Worm (Caenorhabditis elegans) whole organism, L4/young adult: ENCODE measurements around the gene T19B10.12.
"Not testable (repeated sequence)": the region's sequence is repeated elsewhere in the genome, so short reads cannot be mapped to it uniquely, and the experiment has no call there.

Source experiments
- W03F9.2 ChIP-seq: fragments of 150-350 bp; optimal IDR thresholded peaks from 2 replicates; lab custom pipeline; 2014; ENCODE audit warnings: missing biosample characterization, missing genetic modification characterization
- dao-5 ChIP-seq: sonication (generic microtip); optimal IDR thresholded peaks from 2 replicates; lab custom pipeline; 2016; ENCODE audit warnings: missing genotype, missing genetic modification characterization, moderate library complexity, missing compliant biosample characterization
- him-1 ChIP-seq: sonication (generic microtip); optimal IDR thresholded peaks from 2 replicates; lab custom pipeline; 2016; ENCODE audit warnings: missing genotype, missing genetic modification reagents, missing genetic modification characterization, missing compliant biosample characterization

The T19B10.12 gene

DNA sequence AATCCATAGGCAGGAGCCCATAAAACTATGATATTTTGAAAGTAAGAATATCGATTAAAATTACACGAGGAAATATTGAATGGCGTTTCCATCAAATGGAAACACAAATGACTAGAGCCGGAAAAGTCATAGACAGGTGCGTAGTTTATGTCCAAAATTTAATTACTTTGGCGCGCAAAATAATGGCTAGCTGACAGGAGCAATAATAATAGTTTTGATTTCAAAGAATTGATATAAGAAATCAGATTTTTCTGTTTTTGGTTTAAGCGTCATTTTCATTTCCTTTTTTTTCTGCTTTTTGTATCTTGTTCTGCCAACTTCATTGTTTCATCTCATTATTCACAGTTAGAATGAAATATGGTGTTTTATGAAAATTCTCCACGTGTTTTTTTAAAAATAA lies 12.2 kb downstream of the T19B10.12 start, which contains the start of gene F07B10.4:
Gene F07B10.4, minus strand, starts transcription at position 101 of the 400 bp plus-strand sequence.
- TF ChIP-seq him-1 (tag; lab: Kevin White, UChicago) (no peak), W03F9.2 (no peak), dao-5 (tag; lab: Kevin White, UChicago) (no peak)

DNA sequence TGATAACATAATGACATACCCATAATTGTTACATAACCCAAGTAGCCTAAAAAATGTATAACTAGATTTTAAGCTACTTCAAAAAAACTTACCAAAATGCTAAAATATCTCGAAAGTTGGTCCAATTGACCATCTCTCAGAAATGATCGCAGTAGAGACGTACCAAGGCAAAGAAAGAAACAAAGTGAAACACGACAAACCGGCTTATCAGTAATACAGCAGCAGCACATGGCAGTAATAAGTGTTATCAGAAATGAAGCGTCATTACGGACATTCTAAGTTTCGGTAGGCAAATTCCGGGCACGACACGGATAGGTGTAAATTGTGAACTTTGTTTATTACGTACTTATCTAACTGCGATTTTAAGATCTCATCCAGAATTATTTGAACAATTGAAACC lies 14.6 kb downstream of the T19B10.12 start, which contains the start of gene cln-3.1:
Gene cln-3.1, minus strand, starts transcription at position 171 of the 400 bp plus-strand sequence.
- TF ChIP-seq W03F9.2: no peak
- no peak for TF ChIP-seq dao-5 (tag; lab: Kevin White, UChicago)
- no peak for TF ChIP-seq him-1 (tag; lab: Kevin White, UChicago)

DNA sequence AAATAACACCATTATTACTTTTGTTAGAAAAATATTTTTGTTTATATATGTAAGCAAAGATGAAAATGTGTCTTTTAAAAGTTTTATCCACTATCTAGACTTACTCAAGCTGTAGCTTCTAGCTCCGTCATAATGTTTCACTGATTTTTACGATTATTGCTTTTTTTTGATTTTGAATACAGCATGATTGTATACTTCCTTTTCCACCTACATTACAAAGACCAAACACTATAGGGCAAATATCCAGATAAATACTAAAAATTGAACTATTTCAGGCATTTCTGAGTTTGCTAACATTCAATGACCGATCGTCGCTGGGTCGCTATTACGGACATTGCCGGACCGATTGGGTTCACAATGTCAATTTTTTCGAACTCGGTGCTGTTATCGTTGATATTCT lies 15.8 kb downstream of the T19B10.12 start, which contains the start of gene str-116:
Gene str-116, plus strand, starts transcription at position 301 of the 400 bp plus-strand sequence.
- TF ChIP-seq W03F9.2: no peak
- TF ChIP-seq dao-5 (tag; lab: Kevin White, UChicago): no peak
- TF ChIP-seq him-1 (tag; lab: Kevin White, UChicago): no peak

DNA sequence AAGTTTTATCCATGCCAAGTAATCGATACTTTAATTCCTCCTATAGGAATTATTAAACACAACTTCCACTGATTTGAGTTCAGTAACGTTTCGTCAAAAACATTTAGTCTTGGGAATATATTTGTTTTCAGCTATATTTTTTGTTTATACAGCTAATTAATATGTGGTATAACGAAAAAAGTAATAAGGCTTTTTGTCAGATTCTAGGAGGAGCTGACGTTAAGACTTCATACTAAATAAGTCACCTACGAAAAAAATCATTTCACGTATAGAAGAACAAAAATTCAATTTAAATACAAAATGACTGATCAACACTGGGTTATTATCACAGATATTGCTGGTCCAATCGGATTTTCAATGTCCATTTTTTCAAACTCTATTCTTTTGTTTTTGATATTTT lies 18.0 kb downstream of the T19B10.12 start, which contains the start of gene str-115:
Gene str-115, plus strand, starts transcription at position 301 of the 400 bp plus-strand sequence.
- TF ChIP-seq W03F9.2 (no peak), dao-5 (tag; lab: Kevin White, UChicago) (no peak), him-1 (tag; lab: Kevin White, UChicago) (no peak)

DNA sequence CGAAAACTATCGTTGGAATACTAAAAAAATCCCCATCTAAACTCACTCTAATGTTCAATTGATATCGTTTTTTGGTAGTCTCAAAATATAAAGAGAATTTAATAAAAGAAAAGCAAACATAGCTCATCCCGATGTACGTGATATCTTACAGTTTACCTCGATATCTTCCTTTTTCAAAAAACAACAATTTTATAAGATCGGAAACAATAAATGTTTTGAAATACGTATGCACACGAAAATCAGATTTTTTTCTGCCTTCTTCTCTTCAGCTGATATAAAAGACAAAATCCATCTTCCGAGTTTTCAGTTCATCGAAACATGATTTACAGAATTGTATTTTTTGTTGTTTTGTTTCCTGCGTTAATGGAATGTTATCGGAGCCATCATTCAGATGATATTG lies 20.2 kb downstream of the T19B10.12 start, which contains the start of gene clec-222:
Gene clec-222, plus strand, starts transcription at position 301 of the 400 bp plus-strand sequence.
- TF ChIP-seq W03F9.2 (no peak), dao-5 (tag; lab: Kevin White, UChicago) (no peak), him-1 (tag; lab: Kevin White, UChicago) (no peak)

DNA sequence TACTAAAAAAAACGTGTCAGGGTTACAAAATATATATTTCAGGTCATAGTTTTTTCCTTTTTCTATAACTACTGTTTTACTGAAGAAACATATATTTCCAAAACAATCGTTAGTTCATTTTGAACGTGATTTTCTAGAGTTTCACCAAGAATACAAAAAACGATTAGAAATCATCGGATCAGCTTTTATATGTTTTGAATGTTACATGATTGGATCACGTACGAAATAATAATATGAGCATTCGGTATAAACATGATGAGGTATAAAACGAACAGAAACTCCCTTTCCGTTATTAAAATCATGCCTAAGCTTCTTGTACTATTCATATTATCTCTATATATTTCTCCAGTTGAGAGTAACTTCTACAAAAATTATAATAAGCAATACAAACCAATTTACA lies 22.0 kb downstream of the T19B10.12 start, which contains the start of gene clec-223:
Gene clec-223, plus strand, starts transcription at position 301 of the 400 bp plus-strand sequence.
- TF ChIP-seq W03F9.2: no peak
- TF ChIP-seq dao-5 (tag; lab: Kevin White, UChicago): no peak
- TF ChIP-seq him-1 (tag; lab: Kevin White, UChicago): no peak

DNA sequence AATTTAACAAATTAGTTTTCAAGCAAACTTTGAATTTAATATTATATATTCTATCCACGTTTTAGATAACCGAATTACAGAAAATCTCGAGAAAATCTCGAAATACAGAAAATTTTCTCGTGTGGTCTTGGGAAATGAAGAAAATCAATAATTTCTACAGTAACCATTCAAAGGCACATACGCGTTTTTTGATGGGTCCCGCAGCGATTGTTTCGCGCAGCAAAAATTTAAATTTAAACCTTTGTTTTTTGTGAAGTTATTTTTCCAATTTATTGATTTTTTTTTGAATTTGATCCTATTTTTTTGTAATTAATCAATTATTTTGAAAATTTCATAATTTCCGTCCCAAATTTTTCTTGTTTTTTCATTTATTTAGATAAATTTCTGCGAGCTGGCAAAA lies 28.7 kb downstream of the T19B10.12 start:
- TF ChIP-seq him-1 (tag; lab: Kevin White, UChicago): no peak
- TF ChIP-seq dao-5 (tag; lab: Kevin White, UChicago): no peak
- no peak for TF ChIP-seq W03F9.2

DNA sequence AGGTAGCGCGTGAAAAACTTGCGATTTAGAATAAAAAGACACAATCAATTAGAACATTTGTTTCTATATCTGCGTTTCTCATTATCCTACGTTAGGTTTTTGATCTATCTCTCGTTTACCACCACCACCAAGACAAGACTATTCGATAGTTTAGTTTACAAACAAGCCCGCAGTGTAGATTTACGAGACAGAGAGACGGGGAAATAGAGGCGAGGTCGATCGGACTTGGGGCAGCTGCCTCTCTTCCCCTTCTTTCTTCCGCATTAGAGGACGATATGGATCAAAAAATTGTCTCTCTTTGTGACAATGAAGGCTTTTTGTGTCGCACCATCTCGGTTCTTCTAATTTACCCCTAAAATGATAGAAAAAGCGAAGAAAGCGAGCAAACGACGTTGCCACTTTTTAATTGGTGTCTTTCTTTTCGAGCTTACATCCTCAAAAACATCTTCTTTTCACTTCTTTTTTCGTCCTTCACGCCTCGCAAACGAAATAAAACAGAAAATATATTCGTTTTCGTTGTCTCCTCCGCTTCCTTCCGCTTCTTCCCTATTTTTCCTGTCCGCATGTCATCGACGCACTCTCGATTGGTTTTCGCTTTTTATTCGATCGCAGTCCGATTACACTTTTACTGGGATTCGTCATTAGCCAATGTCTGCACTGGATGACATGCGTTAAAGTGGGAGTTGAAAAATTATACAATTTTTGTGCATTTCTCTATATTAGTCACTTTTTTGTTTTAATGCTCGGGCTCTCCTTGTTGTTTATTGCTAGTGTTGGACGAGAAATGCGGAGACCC lies 30.8 kb downstream of the T19B10.12 start:
- no peak for TF ChIP-seq him-1 (tag; lab: Kevin White, UChicago)
- no peak for TF ChIP-seq W03F9.2
- TF ChIP-seq dao-5 (tag; lab: Kevin White, UChicago): no peak

DNA sequence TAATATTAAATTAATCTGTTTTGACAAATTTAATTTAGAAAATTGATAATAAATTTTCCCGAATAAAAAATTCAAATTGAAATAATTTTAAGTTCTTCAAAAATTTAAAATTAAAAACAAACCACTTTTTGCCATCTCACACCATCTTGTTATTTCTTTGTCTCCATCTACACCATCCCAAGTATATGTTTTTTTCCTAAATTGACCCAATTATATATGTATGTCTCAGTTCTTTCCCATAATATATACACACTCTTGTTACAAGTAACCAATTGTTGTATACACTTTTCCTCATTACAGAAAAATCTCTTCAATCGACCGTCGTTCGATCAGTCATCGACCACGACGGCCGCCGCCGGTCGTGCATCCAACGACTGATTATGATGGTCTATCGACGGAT lies 31.4 kb downstream of the T19B10.12 start, which contains the start of gene gly-20:
Gene gly-20, plus strand, starts transcription at position 301 of the 400 bp plus-strand sequence.
- TF ChIP-seq him-1 (tag; lab: Kevin White, UChicago) (no peak), W03F9.2 (no peak), dao-5 (tag; lab: Kevin White, UChicago) (no peak)

DNA sequence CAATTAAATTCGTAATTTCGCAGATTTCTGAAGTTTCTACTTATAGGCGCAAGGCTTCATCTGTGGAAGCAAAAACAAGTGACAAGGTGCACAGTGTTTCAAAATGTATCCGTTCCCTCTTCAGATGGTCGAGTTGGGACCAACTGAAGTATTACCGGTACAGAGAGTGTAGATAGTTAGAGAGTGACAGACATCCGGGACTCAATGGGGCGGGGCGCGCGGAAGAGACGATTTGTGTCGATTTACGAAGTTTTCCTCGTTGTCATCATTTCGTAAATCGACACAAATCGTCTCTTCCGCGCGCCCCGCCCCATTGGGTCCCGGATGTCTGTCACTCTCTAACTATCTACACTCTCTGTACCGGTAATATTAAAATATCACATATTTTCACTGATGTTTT lies 35.3 kb downstream of the T19B10.12 start, which contains the start of gene C03E10.3:
Gene C03E10.3, plus strand, starts transcription at position 301 of the 400 bp plus-strand sequence.
- not testable (repeated sequence) for TF ChIP-seq dao-5 (tag; lab: Kevin White, UChicago); W03F9.2; him-1 (tag; lab: Kevin White, UChicago)

DNA sequence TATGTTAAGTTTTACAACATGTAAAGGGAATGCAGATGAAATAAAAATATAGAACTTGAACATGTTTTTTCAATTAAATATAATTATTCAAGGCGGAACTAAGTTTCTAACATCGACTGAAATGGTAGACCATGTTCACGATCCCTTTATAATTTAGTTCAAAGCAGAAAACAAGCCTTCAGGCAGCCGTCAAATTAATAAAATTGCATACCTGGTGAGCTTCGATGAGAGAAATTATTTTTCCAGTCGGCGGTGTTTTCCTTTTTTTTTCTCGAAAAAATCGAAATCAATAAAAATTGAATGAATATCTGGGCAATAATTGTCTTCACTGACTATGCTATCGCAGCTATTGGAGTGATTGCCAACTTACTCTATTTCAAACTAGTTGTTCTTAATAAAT lies 40.1 kb downstream of the T19B10.12 start, which contains the start of gene C03E10.1:
Gene C03E10.1, plus strand, starts transcription at position 301 of the 400 bp plus-strand sequence.
- TF ChIP-seq him-1 (tag; lab: Kevin White, UChicago) (no peak), W03F9.2 (no peak), dao-5 (tag; lab: Kevin White, UChicago) (no peak)

DNA sequence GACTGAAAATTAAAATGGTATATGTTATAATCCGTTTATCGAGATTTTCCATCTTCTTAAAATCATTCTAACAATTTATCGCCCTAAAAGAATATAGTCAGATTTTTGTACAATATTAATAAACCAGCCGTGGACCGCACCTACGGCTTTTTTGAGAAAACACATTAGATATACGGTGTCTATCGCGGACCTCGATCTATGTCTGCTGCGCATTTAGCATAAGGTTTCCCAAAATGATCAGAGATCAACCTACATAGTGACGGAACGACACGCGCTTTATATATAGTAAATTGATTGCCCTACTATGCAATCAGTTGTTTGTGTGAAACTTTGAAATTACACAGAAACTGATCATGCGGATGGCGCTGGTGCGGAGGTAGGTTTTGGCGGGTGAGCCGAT lies 41.8 kb downstream of the T19B10.12 start:
- no peak for TF ChIP-seq him-1 (tag; lab: Kevin White, UChicago)
- TF ChIP-seq dao-5 (tag; lab: Kevin White, UChicago): no peak
- no peak for TF ChIP-seq W03F9.2

DNA sequence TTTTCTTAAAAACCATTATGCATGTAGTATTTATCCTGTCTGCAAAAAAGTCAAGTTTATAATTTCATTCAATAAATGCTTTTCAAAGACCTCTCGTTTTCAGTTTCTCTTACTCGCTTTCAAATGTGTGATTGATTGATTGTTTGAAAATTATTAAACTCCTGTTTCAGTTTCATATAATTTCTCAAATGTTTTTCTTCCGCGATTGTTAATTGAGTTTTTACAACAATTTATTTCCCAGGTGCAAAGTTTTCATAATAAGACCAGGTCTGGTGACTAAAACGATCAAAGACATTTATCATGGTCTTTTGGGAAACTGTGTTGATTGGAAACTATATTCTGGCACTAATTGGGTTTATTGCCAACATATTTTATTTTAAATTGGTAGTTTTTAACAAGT lies 43.6 kb downstream of the T19B10.12 start, which contains the start of gene T03F7.6:
Gene T03F7.6, plus strand, starts transcription at position 301 of the 400 bp plus-strand sequence.
- TF ChIP-seq W03F9.2 (no peak), him-1 (tag; lab: Kevin White, UChicago) (no peak), dao-5 (tag; lab: Kevin White, UChicago) (no peak)

DNA sequence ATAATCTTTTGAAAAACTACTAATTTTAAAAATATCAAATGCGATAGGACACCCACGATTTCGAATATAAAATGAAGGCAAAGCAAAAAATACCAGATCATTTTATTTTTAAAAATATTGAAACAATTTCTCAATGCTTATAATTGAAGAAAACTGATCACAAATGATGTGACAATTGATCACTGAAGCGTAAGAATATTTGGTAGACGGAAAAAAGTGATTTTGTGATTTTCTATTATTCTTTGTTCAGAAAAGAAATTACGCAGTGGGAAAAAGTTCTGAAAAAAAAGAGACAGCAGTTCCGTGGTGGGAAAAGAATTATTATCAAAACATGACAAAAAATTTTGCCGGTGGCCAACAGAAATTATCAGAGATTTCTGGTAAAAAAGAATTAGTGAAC lies 47.8 kb downstream of the T19B10.12 start, which contains the start of gene T03F7.5:
Gene T03F7.5, minus strand, starts transcription at position 101 of the 400 bp plus-strand sequence.
- no peak for TF ChIP-seq W03F9.2
- TF ChIP-seq him-1 (tag; lab: Kevin White, UChicago): no peak
- no peak for TF ChIP-seq dao-5 (tag; lab: Kevin White, UChicago)
